Worm (Caenorhabditis elegans) whole organism, late embryonic: ENCODE data around the gene F13B9.2.

ENCODE experiments used
- C08G9.2 ChIP-seq: sonication (generic microtip); optimal IDR thresholded peaks from 2 replicates; lab custom pipeline; 2016; ENCODE audit warnings: mild to moderate bottlenecking, missing genetic modification characterization, moderate library complexity, missing compliant biosample characterization
- C38D4.7 ChIP-seq: fragments of 200-800 bp; sonication (Bioruptor generic); optimal IDR thresholded peaks from 2 replicates; lab custom pipeline; 2018; ENCODE audit warnings: mild to moderate bottlenecking, missing genetic modification characterization, moderate library complexity, missing compliant biosample characterization
- F13H6.1 ChIP-seq: sonication (generic microtip); optimal IDR thresholded peaks from 2 replicates; lab custom pipeline; 2016; ENCODE audit warnings: missing genetic modification characterization, missing compliant biosample characterization
- ahr-1 ChIP-seq: sonication (generic microtip); optimal IDR thresholded peaks from 2 replicates; lab custom pipeline; 2016; ENCODE audit warnings: missing genetic modification characterization, missing compliant biosample characterization
- ama-1 ChIP-seq: fragments of 150-350 bp; optimal IDR thresholded peaks from 2 replicates; lab custom pipeline; 2014
- ceh-18 ChIP-seq: sonication (generic microtip); optimal IDR thresholded peaks from 2 replicates; lab custom pipeline; 2016; ENCODE audit warnings: missing genetic modification characterization, missing compliant biosample characterization
- ceh-19 ChIP-seq: fragments of 200-800 bp; sonication (Bioruptor generic); optimal IDR thresholded peaks from 2 replicates; lab custom pipeline; 2018; ENCODE audit warnings: mild to moderate bottlenecking, missing genetic modification characterization, missing compliant biosample characterization
- ceh-2 ChIP-seq: sonication (generic microtip); optimal IDR thresholded peaks from 2 replicates; lab custom pipeline; 2016; ENCODE audit warnings: missing genotype, missing genetic modification characterization, missing compliant biosample characterization
- ceh-31 ChIP-seq: sonication (generic microtip); optimal IDR thresholded peaks from 2 replicates; lab custom pipeline; 2016; ENCODE audit warnings: missing genetic modification characterization, missing compliant biosample characterization
- ceh-9 ChIP-seq: sonication (generic microtip); optimal IDR thresholded peaks from 2 replicates; lab custom pipeline; 2016; ENCODE audit warnings: mild to moderate bottlenecking, missing genetic modification characterization, inconsistent platforms, missing compliant biosample characterization
- dve-1 ChIP-seq: sonication (generic microtip); optimal IDR thresholded peaks from 2 replicates; lab custom pipeline; 2017; ENCODE audit warnings: antibody characterized with exemption, mild to moderate bottlenecking, missing genetic modification characterization, missing compliant biosample characterization
- elt-4 ChIP-seq: sonication (generic microtip); optimal IDR thresholded peaks from 2 replicates; lab custom pipeline; 2016; ENCODE audit warnings: missing genetic modification characterization, missing compliant biosample characterization
- eyg-1 ChIP-seq: sonication (generic microtip); optimal IDR thresholded peaks from 2 replicates; lab custom pipeline; 2016; ENCODE audit warnings: missing genotype, missing genetic modification characterization, missing compliant biosample characterization
- fax-1 ChIP-seq: sonication (generic microtip); optimal IDR thresholded peaks from 2 replicates; lab custom pipeline; 2016; ENCODE audit warnings: missing genotype, missing genetic modification characterization, missing compliant biosample characterization
- fkh-6 ChIP-seq: sonication (generic microtip); optimal IDR thresholded peaks from 2 replicates; lab custom pipeline; 2016; ENCODE audit warnings: missing genetic modification characterization, missing compliant biosample characterization
- gmeb-2 ChIP-seq: sonication (generic microtip); optimal IDR thresholded peaks from 2 replicates; lab custom pipeline; 2016; ENCODE audit warnings: missing genetic modification characterization, inconsistent platforms, missing compliant biosample characterization
- hlh-13 ChIP-seq: fragments of 200-800 bp; sonication (Bioruptor generic); optimal IDR thresholded peaks from 2 replicates; lab custom pipeline; 2018; ENCODE audit warnings: mild to moderate bottlenecking, missing genetic modification characterization, missing compliant biosample characterization
- hlh-15 ChIP-seq: sonication (generic microtip); optimal IDR thresholded peaks from 2 replicates; lab custom pipeline; 2016; ENCODE audit warnings: missing genetic modification characterization, missing compliant biosample characterization
- lin-11 ChIP-seq: fragments of 200-800 bp; sonication (Bioruptor generic); optimal IDR thresholded peaks from 2 replicates; lab custom pipeline; 2018; ENCODE audit warnings: mild to moderate bottlenecking, missing genetic modification characterization, missing compliant biosample characterization
- nfya-1 ChIP-seq: sonication (generic microtip); optimal IDR thresholded peaks from 2 replicates; lab custom pipeline; 2017; ENCODE audit warnings: missing genetic modification characterization, mild to moderate bottlenecking, missing compliant biosample characterization, antibody characterized with exemption, moderate library complexity
- nhr-232 ChIP-seq: sonication (generic microtip); optimal IDR thresholded peaks from 2 replicates; lab custom pipeline; 2016; ENCODE audit warnings: missing genetic modification characterization, missing compliant biosample characterization
- npax-4 ChIP-seq: sonication (generic microtip); optimal IDR thresholded peaks from 2 replicates; lab custom pipeline; 2016; ENCODE audit warnings: missing genetic modification characterization, missing compliant biosample characterization
- pag-3 ChIP-seq: sonication (generic microtip); optimal IDR thresholded peaks from 2 replicates; lab custom pipeline; 2016; ENCODE audit warnings: missing compliant biosample characterization, missing genetic modification characterization, borderline replicate concordance
- pat-9 ChIP-seq: fragments of 200-800 bp; sonication (Bioruptor generic); optimal IDR thresholded peaks from 2 replicates; lab custom pipeline; 2018; ENCODE audit warnings: mild to moderate bottlenecking, missing genetic modification characterization, moderate library complexity, missing compliant biosample characterization
- pha-2 ChIP-seq: sonication (generic microtip); optimal IDR thresholded peaks from 2 replicates; lab custom pipeline; 2017; ENCODE audit warnings: mild to moderate bottlenecking, missing genetic modification characterization, missing compliant biosample characterization
- pqm-1 ChIP-seq: sonication (generic microtip); optimal IDR thresholded peaks from 2 replicates; lab custom pipeline; 2016; ENCODE audit warnings: missing genetic modification characterization, missing compliant biosample characterization
- pros-1 ChIP-seq: fragments of 150-350 bp; optimal IDR thresholded peaks from 2 replicates; lab custom pipeline; 2014; ENCODE audit warnings: missing biosample characterization, missing genetic modification reagents, missing genetic modification characterization
- ref-2 ChIP-seq: sonication (generic microtip); optimal IDR thresholded peaks from 2 replicates; lab custom pipeline; 2016; ENCODE audit warnings: missing genetic modification characterization, missing compliant biosample characterization
- rnt-1 ChIP-seq: sonication (generic microtip); optimal IDR thresholded peaks from 2 replicates; lab custom pipeline; 2016; ENCODE audit warnings: missing genetic modification characterization, missing compliant biosample characterization
- sdc-2 ChIP-seq: sonication (generic microtip); optimal IDR thresholded peaks from 2 replicates; lab custom pipeline; 2016; ENCODE audit warnings: missing genotype, missing genetic modification characterization, missing compliant biosample characterization
- syd-9 ChIP-seq: sonication (generic microtip); optimal IDR thresholded peaks from 2 replicates; lab custom pipeline; 2016; ENCODE audit warnings: mild to moderate bottlenecking, missing genetic modification characterization, moderate library complexity, missing compliant biosample characterization
- tbx-2 ChIP-seq: sonication (generic microtip); optimal IDR thresholded peaks from 2 replicates; lab custom pipeline; 2016; ENCODE audit warnings: missing genetic modification characterization, missing compliant biosample characterization
- tbx-7 ChIP-seq: sonication (generic microtip); optimal IDR thresholded peaks from 2 replicates; lab custom pipeline; 2016; ENCODE audit warnings: missing genotype, missing genetic modification characterization, missing compliant biosample characterization
- unc-42 ChIP-seq: sonication (generic microtip); optimal IDR thresholded peaks from 2 replicates; lab custom pipeline; 2016; ENCODE audit warnings: missing genotype, missing genetic modification characterization, missing compliant biosample characterization
- unc-86 ChIP-seq: sonication (generic microtip); optimal IDR thresholded peaks from 2 replicates; lab custom pipeline; 2016; ENCODE audit warnings: missing genetic modification characterization, missing compliant biosample characterization
- zip-5 ChIP-seq: sonication (generic microtip); optimal IDR thresholded peaks from 2 replicates; lab custom pipeline; 2016; ENCODE audit warnings: missing genetic modification characterization, missing compliant biosample characterization
- ztf-16 ChIP-seq: sonication (generic microtip); optimal IDR thresholded peaks from 2 replicates; lab custom pipeline; 2017; ENCODE audit warnings: missing genetic modification characterization, missing compliant biosample characterization

F13B9.2 gene

ce11 chrX:8268083-8268482 is 17.4 kb upstream of the F13B9.2 start:
- peak; percentile 54 for TF ChIP-seq unc-42 (tag; lab: Kevin White, UChicago)
- TF ChIP-seq unc-86 (tag; lab: Kevin White, UChicago): no peak
- peak; percentile 14 for TF ChIP-seq ceh-31 (tag; lab: Kevin White, UChicago)

ce11 chrX:8270971-8271553 is 14.4 kb upstream of the F13B9.2 start, which contains the start of gene cutl-29:
cutl-29 (minus strand) TSS chrX:8271021.
- no peak for TF ChIP-seq ceh-18
- TF ChIP-seq ceh-31 (tag; lab: Kevin White, UChicago): peak; percentile 11
- TF ChIP-seq, all 69 proteins: peak for 1

ce11 chrX:8273496-8273895 is 12.0 kb upstream of the F13B9.2 start:
- TF ChIP-seq nhr-232 (tag; lab: Kevin White, UChicago): no peak
- no peak for TF ChIP-seq hlh-15 (tag; lab: Kevin White, UChicago)
- TF ChIP-seq tbx-2 (tag; lab: Kevin White, UChicago): peak; percentile 15
- peak; percentile 28 for TF ChIP-seq ceh-31 (tag; lab: Kevin White, UChicago)
- no peak for TF ChIP-seq ceh-9 (tag; lab: Kevin White, UChicago)
- no peak for TF ChIP-seq F13H6.1 (tag; lab: Kevin White, UChicago)
- peak; percentile 18 for TF ChIP-seq ref-2 (tag; lab: Kevin White, UChicago)

- TF ChIP-seq pros-1 (tag; lab: Kevin White, UChicago): no peak
- no peak for TF ChIP-seq C38D4.7
- no peak for TF ChIP-seq elt-4
- no peak for TF ChIP-seq gmeb-2
- TF ChIP-seq dve-1 (tag; lab: Kevin White, UChicago): no peak
- TF ChIP-seq tbx-7 (tag; lab: Kevin White, UChicago): no peak
- no peak for TF ChIP-seq pqm-1
- TF ChIP-seq hlh-13 (GFP tag; lab: Kevin White, UChicago): no peak
- no peak for TF ChIP-seq lin-11 (tag; lab: Kevin White, UChicago)
These were observed 10.6 kb upstream of the F13B9.2 start, which contains the start of gene ksr-1 for ce11 chrX:8274869-8275268. ksr-1 (plus strand) TSS chrX:8275169.

- TF ChIP-seq ref-2 (tag; lab: Kevin White, UChicago) (peak; percentile 17), syd-9 (no peak), ceh-18 (peak; percentile 52), fax-1 (no peak), tbx-7 (tag; lab: Kevin White, UChicago) (no peak), pha-2 (tag; lab: Kevin White, UChicago) (no peak), pat-9 (no peak), ama-1 (no peak), unc-42 (tag; lab: Kevin White, UChicago) (peak; percentile 32), C08G9.2 (tag; lab: Kevin White, UChicago) (no peak), pag-3 (no peak), C38D4.7 (no peak), eyg-1 (tag; lab: Kevin White, UChicago) (no peak), fkh-6 (tag; lab: Kevin White, UChicago) (no peak), nfya-1 (tag; lab: Kevin White, UChicago) (peak; percentile 26), ceh-9 (tag; lab: Kevin White, UChicago) (no peak), ceh-31 (tag; lab: Kevin White, UChicago) (peak; percentile 18), tbx-2 (tag; lab: Kevin White, UChicago) (peak; percentile 55)
These were observed 9.2 kb upstream of the F13B9.2 start for ce11 chrX:8276333-8276732.

- no peak for TF ChIP-seq pat-9
- TF ChIP-seq ceh-19 (GFP tag; lab: Kevin White, UChicago): no peak
- TF ChIP-seq tbx-7 (tag; lab: Kevin White, UChicago): no peak
- no peak for TF ChIP-seq ceh-2 (tag; lab: Kevin White, UChicago)
- TF ChIP-seq npax-4: no peak
- TF ChIP-seq ref-2 (tag; lab: Kevin White, UChicago): no peak
- no peak for TF ChIP-seq ceh-18
- TF ChIP-seq ahr-1 (tag; lab: Kevin White, UChicago): no peak
- no peak for TF ChIP-seq sdc-2 (tag; lab: Kevin White, UChicago)
- no peak for TF ChIP-seq ceh-9 (tag; lab: Kevin White, UChicago)
- no peak for TF ChIP-seq ztf-16 (tag; lab: Kevin White, UChicago)
- TF ChIP-seq zip-5 (tag; lab: Kevin White, UChicago): no peak
- TF ChIP-seq pag-3: no peak
- no peak for TF ChIP-seq ceh-31 (tag; lab: Kevin White, UChicago)
- no peak for TF ChIP-seq dve-1 (tag; lab: Kevin White, UChicago)
- TF ChIP-seq lin-11 (tag; lab: Kevin White, UChicago): no peak
- no peak for TF ChIP-seq rnt-1 (tag; lab: Kevin White, UChicago)
These were observed 8.5 kb upstream of the F13B9.2 start for ce11 chrX:8276984-8277383.
